Fruit fly (Drosophila melanogaster) S2 (cell line): ENCODE measurements around the gene CG10214.

Experiments
- CG8478 ChIP-seq: fragments of >200 bp; optimal IDR thresholded peaks from 2 replicates; lab custom pipeline; 2018
- CTCF ChIP-seq, 2 experiments: fragments of >200 bp; optimal IDR thresholded peaks; 2 replicates each; lab custom pipeline; 2018

dm6 chr3R:23760219-23761018 is 6.9 kb downstream of the CG10214 start, which contains the start of gene SdhD:
- TF ChIP-seq CTCF (optimal IDR thresholded peaks at IDR 0.05; lab: Kevin White, UChicago) = no peak
- no peak for TF ChIP-seq CG8478 (lab: Kevin White, UChicago)
